Worm (Caenorhabditis elegans) whole organism, L1 larva: ENCODE data around the gene R53.8.

Experiments used
- Y116A8C.19 ChIP-seq: sonication (generic microtip); optimal IDR thresholded peaks from 2 replicates; lab custom pipeline; 2016; ENCODE audit warnings: missing compliant biosample characterization, missing genetic modification characterization, borderline replicate concordance
- alr-1 ChIP-seq: fragments of 200-800 bp; sonication (Bioruptor generic); optimal IDR thresholded peaks from 2 replicates; lab custom pipeline; 2018; ENCODE audit warnings: borderline replicate concordance, mild to moderate bottlenecking, missing genetic modification characterization, missing compliant biosample characterization
- aly-2 ChIP-seq: fragments of 150-350 bp; optimal IDR thresholded peaks from 2 replicates; lab custom pipeline; 2014; ENCODE audit warnings: missing biosample characterization, missing genetic modification characterization
- ceh-8 ChIP-seq: fragments of 200-800 bp; sonication (Bioruptor generic); optimal IDR thresholded peaks from 2 replicates; lab custom pipeline; 2018; ENCODE audit warnings: mild to moderate bottlenecking, missing genetic modification characterization, moderate library complexity, missing compliant biosample characterization
- ceh-88 ChIP-seq: fragments of 200-800 bp; sonication (Bioruptor generic); IDR thresholded peaks from 2 replicates; pipeline ENCODE4 v1.3.6; 2022; ENCODE audit warnings: missing genetic modification characterization, missing compliant biosample characterization
- ces-1 ChIP-seq: fragments of 150-350 bp; optimal IDR thresholded peaks from 2 replicates; lab custom pipeline; 2014; ENCODE audit warnings: missing biosample characterization, missing genetic modification reagents, missing genetic modification characterization
- efl-1 ChIP-seq, 4 experiments: fragments of 150-350 bp; optimal IDR thresholded peaks in 3 of 4; peaks in 1 of 4; 1 replicate in 1 of 4; 2 replicates in 3 of 4; lab custom pipeline; 2014; ENCODE audit warnings: missing biosample characterization in 2 of 4, missing genetic modification characterization in 2 of 4, missing genetic modification reagents in 2 of 4
- efl-3 ChIP-seq: fragments of 200-800 bp; sonication (Bioruptor generic); optimal IDR thresholded peaks from 2 replicates; lab custom pipeline; 2018; ENCODE audit warnings: mild to moderate bottlenecking, missing genetic modification characterization, missing compliant biosample characterization
- egl-13 ChIP-seq: sonication (generic microtip); optimal IDR thresholded peaks from 2 replicates; lab custom pipeline; 2016; ENCODE audit warnings: missing genotype, missing genetic modification reagents, missing genetic modification characterization, missing compliant biosample characterization
- elt-2 ChIP-seq: sonication (generic microtip); optimal IDR thresholded peaks from 2 replicates; lab custom pipeline; 2016; ENCODE audit warnings: missing genetic modification characterization, mild to moderate bottlenecking, inconsistent platforms, missing compliant biosample characterization, missing genetic modification reagents
- fkh-4 ChIP-seq: sonication (generic microtip); optimal IDR thresholded peaks from 2 replicates; lab custom pipeline; 2016; ENCODE audit warnings: missing compliant biosample characterization, missing genetic modification characterization, borderline replicate concordance
- hlh-17 ChIP-seq: fragments of 200-800 bp; sonication (Bioruptor generic); optimal IDR thresholded peaks from 2 replicates; lab custom pipeline; 2018; ENCODE audit warnings: missing genetic modification characterization, mild to moderate bottlenecking, missing compliant biosample characterization, moderate library complexity, borderline replicate concordance
- hlh-4 ChIP-seq: sonication (generic microtip); optimal IDR thresholded peaks from 2 replicates; lab custom pipeline; 2016; ENCODE audit warnings: mild to moderate bottlenecking, missing genetic modification characterization, missing compliant biosample characterization
- irx-1 ChIP-seq: sonication (generic microtip); optimal IDR thresholded peaks from 2 replicates; lab custom pipeline; 2016; ENCODE audit warnings: missing genetic modification characterization, missing compliant biosample characterization
- isw-1 ChIP-seq: fragments of 200-800 bp; sonication (Bioruptor generic); IDR thresholded peaks from 2 replicates; pipeline ENCODE4 v1.3.6; 2022; ENCODE audit warnings: missing genetic modification characterization, missing compliant biosample characterization
- jun-1 ChIP-seq: fragments of 150-350 bp; optimal IDR thresholded peaks from 2 replicates; lab custom pipeline; 2014; ENCODE audit warnings: missing biosample characterization, missing genetic modification reagents, missing genetic modification characterization
- lin-13 ChIP-seq: fragments of 150-350 bp; optimal IDR thresholded peaks from 2 replicates; lab custom pipeline; 2014; ENCODE audit warnings: missing biosample characterization, missing genetic modification reagents, missing genetic modification characterization
- lin-14 ChIP-seq: fragments of 200-800 bp; sonication (Bioruptor generic); optimal IDR thresholded peaks from 2 replicates; lab custom pipeline; 2018; ENCODE audit warnings: mild to moderate bottlenecking, missing genetic modification characterization, moderate library complexity, missing compliant biosample characterization
- lin-35 ChIP-seq, 2 experiments: fragments of 150-350 bp; optimal IDR thresholded peaks; 2 replicates each; lab custom pipeline; 2014; ENCODE audit warnings: missing biosample characterization in 2 of 2, missing genetic modification characterization in 2 of 2, missing genetic modification reagents in 2 of 2
- lin-39 ChIP-seq: fragments of 150-350 bp; optimal IDR thresholded peaks from 2 replicates; lab custom pipeline; 2014; ENCODE audit warnings: missing biosample characterization, missing genetic modification reagents, missing genetic modification characterization
- lsy-2 ChIP-seq, 2 experiments: fragments of 150-350 bp; optimal IDR thresholded peaks; 2 replicates each; lab custom pipeline; 2014; ENCODE audit warnings: missing biosample characterization in 2 of 2, missing genetic modification characterization in 2 of 2
- mab-9 ChIP-seq: fragments of 200-800 bp; sonication (Bioruptor generic); IDR thresholded peaks from 2 replicates; pipeline ENCODE4 v1.3.6; 2022; ENCODE audit warnings: missing genetic modification reagents, missing genetic modification characterization, missing compliant biosample characterization
- mdl-1 ChIP-seq, 2 experiments: fragments of 150-350 bp; optimal IDR thresholded peaks; 2 replicates each; lab custom pipeline; 2014 to 2017; ENCODE audit warnings: missing biosample characterization in 2 of 2, missing genetic modification characterization in 2 of 2, inconsistent platforms in 1 of 2
- nhr-11 ChIP-seq: fragments of 150-350 bp; optimal IDR thresholded peaks from 2 replicates; lab custom pipeline; 2014; ENCODE audit warnings: missing biosample characterization, missing genetic modification characterization
- nhr-12 ChIP-seq: sonication (generic microtip); optimal IDR thresholded peaks from 2 replicates; lab custom pipeline; 2017; ENCODE audit warnings: missing biosample characterization, missing genetic modification characterization
- nhr-19 ChIP-seq: fragments of 200-800 bp; sonication (Bioruptor generic); conservative IDR thresholded peaks from 2 replicates; pipeline ENCODE4 v1.3.6; 2022; ENCODE audit warnings: missing genetic modification characterization, missing compliant biosample characterization
- nhr-20 ChIP-seq: sonication (generic microtip); optimal IDR thresholded peaks from 2 replicates; lab custom pipeline; 2016; ENCODE audit warnings: mild to moderate bottlenecking, missing genetic modification characterization, missing compliant biosample characterization
- nhr-237 ChIP-seq: fragments of 150-350 bp; optimal IDR thresholded peaks from 2 replicates; lab custom pipeline; 2014; ENCODE audit warnings: missing biosample characterization, missing genetic modification characterization
- nhr-28 ChIP-seq: fragments of 150-350 bp; optimal IDR thresholded peaks from 2 replicates; lab custom pipeline; 2014; ENCODE audit warnings: missing biosample characterization, missing genetic modification characterization
- nhr-71 ChIP-seq: sonication (generic microtip); optimal IDR thresholded peaks from 2 replicates; lab custom pipeline; 2016; ENCODE audit warnings: mild to moderate bottlenecking, missing genetic modification characterization, moderate library complexity, missing compliant biosample characterization
- nhr-76 ChIP-seq: sonication (generic microtip); optimal IDR thresholded peaks from 2 replicates; lab custom pipeline; 2017; ENCODE audit warnings: missing biosample characterization, missing genetic modification characterization
- nhr-85 ChIP-seq: sonication (generic microtip); peaks from one replicate; lab custom pipeline; 2016; ENCODE audit warnings: missing genetic modification characterization, inconsistent platforms, missing compliant biosample characterization
- rnt-1 ChIP-seq: sonication (generic microtip); optimal IDR thresholded peaks from 2 replicates; lab custom pipeline; 2016; ENCODE audit warnings: mild to moderate bottlenecking, missing genetic modification characterization, moderate library complexity, missing compliant biosample characterization
- snpc-4 ChIP-seq: fragments of 150-350 bp; optimal IDR thresholded peaks from 2 replicates; lab custom pipeline; 2014; ENCODE audit warnings: missing biosample characterization, missing genetic modification characterization
- snu-23 ChIP-seq: sonication (generic microtip); optimal IDR thresholded peaks from 2 replicates; lab custom pipeline; 2016; ENCODE audit warnings: missing genetic modification characterization, missing compliant biosample characterization
- sptf-1 ChIP-seq: fragments of 150-350 bp; optimal IDR thresholded peaks from 2 replicates; lab custom pipeline; 2014; ENCODE audit warnings: missing biosample characterization, missing genetic modification characterization
- swsn-7 ChIP-seq: sonication (generic microtip); optimal IDR thresholded peaks from 2 replicates; lab custom pipeline; 2016; ENCODE audit warnings: missing genetic modification characterization, missing compliant biosample characterization
- tlp-1 ChIP-seq: fragments of 150-350 bp; optimal IDR thresholded peaks from 2 replicates; lab custom pipeline; 2014; ENCODE audit warnings: missing biosample characterization, missing genetic modification characterization
- unc-130 ChIP-seq: fragments of 150-350 bp; optimal IDR thresholded peaks from 2 replicates; lab custom pipeline; 2017; ENCODE audit warnings: missing biosample characterization, missing genetic modification characterization, inconsistent platforms
- unc-30 ChIP-seq: sonication (generic microtip); optimal IDR thresholded peaks from 2 replicates; lab custom pipeline; 2017; ENCODE audit warnings: missing biosample characterization, missing genetic modification characterization
- unc-62 ChIP-seq: fragments of 150-350 bp; optimal IDR thresholded peaks from 2 replicates; lab custom pipeline; 2014; ENCODE audit warnings: missing biosample characterization, missing genetic modification reagents, missing genetic modification characterization
- unc-86 ChIP-seq: sonication (generic microtip); optimal IDR thresholded peaks from 2 replicates; lab custom pipeline; 2016; ENCODE audit warnings: missing genetic modification characterization, missing compliant biosample characterization
- unc-98 ChIP-seq: fragments of 200-800 bp; sonication (Bioruptor generic); IDR thresholded peaks from 2 replicates; pipeline ENCODE4 v1.3.6; 2022; ENCODE audit warnings: missing genetic modification characterization, missing compliant biosample characterization
- zip-4 ChIP-seq: fragments of 200-800 bp; sonication (Bioruptor generic); optimal IDR thresholded peaks from 2 replicates; lab custom pipeline; 2018; ENCODE audit warnings: mild to moderate bottlenecking, missing genetic modification characterization, moderate library complexity, missing compliant biosample characterization
- ztf-11 ChIP-seq, 2 experiments: sonication (generic microtip); optimal IDR thresholded peaks; 2 replicates each; lab custom pipeline; 2016 to 2017; ENCODE audit warnings: missing genetic modification characterization in 2 of 2, missing biosample characterization in 1 of 2, missing compliant biosample characterization in 1 of 2

R53.8 gene

ce11 chrII:9970438-9971092 is 5.9 kb upstream of the R53.8 start, which contains the start of gene R53.5:
Gene R53.5 (minus strand): TSS chrII:9970488.
- TF ChIP-seq efl-1 (optimal IDR thresholded peaks at IDR 0.05; lab: Kevin White, UChicago) (no peak), efl-1 (GFP tag; optimal IDR thresholded peaks at IDR 0.05 in 1 of 2; lab: Kevin White, UChicago) (peak in 1 of 2 experiments; percentile 30), fkh-4 (tag; lab: Kevin White, UChicago) (no peak), lsy-2 (tag; optimal IDR thresholded peaks at IDR 0.05; lab: Kevin White, UChicago) (peak in 1 of 2 experiments; percentile 38)

ce11 chrII:9974210-9974609 is 2.3 kb upstream of the R53.8 start:
- no peak for TF ChIP-seq isw-1 (GFP tag; lab: Robert Waterston, UW)
- TF ChIP-seq elt-2 = peak; percentile 71
- peak; percentile 36 for TF ChIP-seq tlp-1 (tag; lab: Kevin White, UChicago)
- peak; percentile 89 for TF ChIP-seq nhr-85 (tag; lab: Kevin White, UChicago)
- TF ChIP-seq lin-14 (GFP tag; lab: Kevin White, UChicago) = peak; percentile 64
- TF ChIP-seq nhr-20 (tag; lab: Kevin White, UChicago) = peak; percentile 8
- no peak for TF ChIP-seq snpc-4
- TF ChIP-seq lin-35 (GFP tag; optimal IDR thresholded peaks at IDR 0.05; lab: Kevin White, UChicago) = peak in 1 of 2 experiments; percentile 21
- no peak for TF ChIP-seq efl-1 (optimal IDR thresholded peaks at IDR 0.05; lab: Kevin White, UChicago)
- TF ChIP-seq efl-1 (GFP tag; optimal IDR thresholded peaks at IDR 0.05 in 1 of 2; lab: Kevin White, UChicago) = peak in 1 of 2 experiments; percentile 1

- no peak for TF ChIP-seq Y116A8C.19 (tag; lab: Kevin White, UChicago)
- peak; percentile 88 for TF ChIP-seq lin-13 (GFP tag; lab: Kevin White, UChicago)
- peak; percentile 37; the same call in 1 of the 2 replicates for TF ChIP-seq ceh-88 (GFP tag; lab: Robert Waterston, UW)
- TF ChIP-seq nhr-71 (tag; lab: Kevin White, UChicago) = peak; percentile 96
- TF ChIP-seq hlh-4 (tag; lab: Kevin White, UChicago) = no peak
- TF ChIP-seq elt-2 = peak; percentile 80
- TF ChIP-seq ces-1 = no peak
- peak; percentile 90 for TF ChIP-seq swsn-7
- TF ChIP-seq hlh-17 (GFP tag; lab: Kevin White, UChicago) = no peak
- peak; percentile 82 for TF ChIP-seq nhr-19 (GFP tag; lab: Robert Waterston, UW)
- TF ChIP-seq tlp-1 (tag; lab: Kevin White, UChicago) = no peak
- peak; percentile 66 for TF ChIP-seq irx-1 (tag; lab: Kevin White, UChicago)
- no peak for TF ChIP-seq nhr-12 (tag; lab: Kevin White, UChicago)
- peak; percentile 79 for TF ChIP-seq nhr-11
- TF ChIP-seq unc-86 (tag; lab: Kevin White, UChicago) = peak; percentile 77
- TF ChIP-seq snpc-4 = peak; percentile 41
- no peak for TF ChIP-seq unc-62 (GFP tag; lab: Kevin White, UChicago)
- TF ChIP-seq mdl-1 (tag; optimal IDR thresholded peaks at IDR 0.05; lab: Kevin White, UChicago) = peak in 1 of 2 experiments; percentile 87
- peak; percentile 92 for TF ChIP-seq snu-23 (GFP tag; lab: Kevin White, UChicago)
- peak; percentile 84 to 92 for TF ChIP-seq efl-1 (optimal IDR thresholded peaks at IDR 0.05; lab: Kevin White, UChicago)
- peak; percentile 58 to 94 for TF ChIP-seq efl-1 (GFP tag; optimal IDR thresholded peaks at IDR 0.05 in 1 of 2; lab: Kevin White, UChicago)
- TF ChIP-seq nhr-237 = peak; percentile 45
- peak; percentile 54 for TF ChIP-seq unc-130 (tag; lab: Kevin White, UChicago)
- TF ChIP-seq unc-30 = no peak
- TF ChIP-seq efl-3 = no peak
- TF ChIP-seq unc-98 (GFP tag; lab: Robert Waterston, UW) = no peak
- TF ChIP-seq alr-1 (tag; lab: Kevin White, UChicago) = no peak
- no peak for TF ChIP-seq egl-13 (tag; lab: Kevin White, UChicago)
- no peak for TF ChIP-seq zip-4 (GFP tag; lab: Kevin White, UChicago)
- 0 out of 2 replicates have a peak, but pooled peaks have one; percentile 57 for TF ChIP-seq mab-9 (GFP tag; lab: Robert Waterston, UW)
- TF ChIP-seq aly-2 (tag; lab: Kevin White, UChicago) = no peak
- peak; percentile 90 for TF ChIP-seq rnt-1 (tag; lab: Kevin White, UChicago)
- peak; percentile 46 for TF ChIP-seq lin-39 (tag; lab: Kevin White, UChicago)
- no peak for TF ChIP-seq ceh-8 (GFP tag; lab: Kevin White, UChicago)
- no peak for TF ChIP-seq ztf-11 (tag; optimal IDR thresholded peaks at IDR 0.05; lab: Kevin White, UChicago)
- TF ChIP-seq nhr-28 = no peak
- no peak for TF ChIP-seq sptf-1 (tag; lab: Kevin White, UChicago)
- TF ChIP-seq jun-1 (tag; lab: Kevin White, UChicago) = peak; percentile 72
- peak; percentile 72 to 88 for TF ChIP-seq lin-35 (GFP tag; optimal IDR thresholded peaks at IDR 0.05; lab: Kevin White, UChicago)
- TF ChIP-seq nhr-76 (tag; lab: Kevin White, UChicago) = no peak
Observed at ce11 chrII:9974967-9975366, 1.5 kb upstream of the R53.8 start, which contains the start of gene aakg-5. Gene aakg-5 (minus strand): TSS chrII:9975125.
